Worm (Caenorhabditis elegans) whole organism, L4 larva: ENCODE measurements around the gene C50B6.1.
A peak's percentile ranks its signal among the peaks of the same experiment; 100 is the strongest.

ENCODE experiments used
- ces-1 ChIP-seq: fragments of 150-350 bp; sonication (generic microtip); optimal IDR thresholded peaks from 4 replicates; lab custom pipeline; 2014; ENCODE audit warnings: missing biosample characterization, missing genetic modification reagents, missing genetic modification characterization
- dpl-1 ChIP-seq: fragments of 150-350 bp; optimal IDR thresholded peaks from 2 replicates; lab custom pipeline; 2014; ENCODE audit warnings: missing biosample characterization, missing genetic modification reagents, missing genetic modification characterization
- egl-27 ChIP-seq: sonication (generic microtip); optimal IDR thresholded peaks from 3 replicates; lab custom pipeline; 2017; ENCODE audit warnings: missing biosample characterization, missing genetic modification reagents, missing genetic modification characterization
- gei-8 ChIP-seq: fragments of 200-800 bp; sonication (Bioruptor generic); optimal IDR thresholded peaks from 2 replicates; lab custom pipeline; 2018; ENCODE audit warnings: mild to moderate bottlenecking, missing genetic modification characterization, missing compliant biosample characterization
- jun-1 ChIP-seq: fragments of 150-350 bp; optimal IDR thresholded peaks from 2 replicates; lab custom pipeline; 2014; ENCODE audit warnings: missing biosample characterization, missing genetic modification reagents, missing genetic modification characterization
- nhr-11 ChIP-seq: fragments of 150-350 bp; optimal IDR thresholded peaks from 2 replicates; lab custom pipeline; 2014; ENCODE audit warnings: missing biosample characterization, missing genetic modification characterization
- nhr-25 ChIP-seq: sonication (generic microtip); optimal IDR thresholded peaks from 2 replicates; lab custom pipeline; 2017; ENCODE audit warnings: missing genetic modification characterization, mild to moderate bottlenecking, missing compliant biosample characterization, antibody characterized with exemption, moderate library complexity, borderline replicate concordance; ENCODE audit not compliant: insufficient read depth
- pha-4 ChIP-seq, 2 experiments: fragments of 150-350 bp in 1 of 2; fragments of 200-800 bp in 1 of 2; sonication (Bioruptor generic) in 1 of 2; IDR thresholded peaks in 1 of 2; optimal IDR thresholded peaks in 1 of 2; 2 replicates each; pipeline versions ENCODE4 v1.3.6 to Lab custom; 2014 to 2022; ENCODE audit warnings: missing genetic modification characterization in 2 of 2, missing genetic modification reagents in 2 of 2, missing biosample characterization in 1 of 2, missing compliant biosample characterization in 1 of 2
- pqm-1 ChIP-seq: sonication (generic microtip); optimal IDR thresholded peaks from 2 replicates; lab custom pipeline; 2017; ENCODE audit warnings: missing biosample characterization, missing genetic modification characterization
- snpc-4 ChIP-seq: fragments of 150-350 bp; optimal IDR thresholded peaks from 2 replicates; lab custom pipeline; 2014; ENCODE audit warnings: missing biosample characterization, missing genetic modification characterization
- unc-39 ChIP-seq: sonication (generic microtip); optimal IDR thresholded peaks from 2 replicates; lab custom pipeline; 2017; ENCODE audit warnings: missing biosample characterization, missing genetic modification characterization
- unc-62 ChIP-seq, 3 experiments: fragments of 150-350 bp in 1 of 3; sonication (generic microtip); optimal IDR thresholded peaks in 2 of 3; peaks in 1 of 3; 1 replicate in 1 of 3; 2 replicates in 2 of 3; lab custom pipeline; 2014 to 2017; ENCODE audit warnings: missing biosample characterization in 3 of 3, missing genetic modification characterization in 3 of 3, missing genetic modification reagents in 3 of 3, missing genotype in 1 of 3

- TF ChIP-seq pha-4 (GFP tag; IDR thresholded peaks at IDR 0.05; lab: Robert Waterston, UW) (no peak), pha-4 (tag; optimal IDR thresholded peaks at IDR 0.05; lab: Kevin White, UChicago) (no peak), nhr-11 (tag; lab: Kevin White, UChicago) (no peak), snpc-4 (tag; lab: Kevin White, UChicago) (no peak), jun-1 (no peak), unc-62 (GFP tag; optimal IDR thresholded peaks at IDR 0.05 in 1 of 2; lab: Kevin White, UChicago) (no peak), unc-62 (tag; optimal IDR thresholded peaks at IDR 0.05; lab: Kevin White, UChicago) (no peak), egl-27 (tag; lab: Kevin White, UChicago) (no peak), gei-8 (GFP tag; lab: Kevin White, UChicago) (no peak), nhr-25 (no peak), ces-1 (no peak), dpl-1 (GFP tag; lab: Kevin White, UChicago) (no peak), pqm-1 (peak; percentile 49), unc-39 (tag; lab: Kevin White, UChicago) (no peak)
These were observed 42.1 kb upstream of the C50B6.1 start for ce11 chrV:13266630-13267029.
